Fruit fly (Drosophila melanogaster) whole organism, embryonic: ENCODE data around the gene Gart.

ENCODE experiments used
- Atf3 ChIP-seq: fragments of 200-800 bp; sonication (Bioruptor generic); optimal IDR thresholded peaks from 3 replicates; lab custom pipeline; 2016; ENCODE audit warnings: missing biosample characterization, missing genetic modification characterization
- BtbVII ChIP-seq: fragments of 200-800 bp; sonication (Bioruptor generic); optimal IDR thresholded peaks from 3 replicates; lab custom pipeline; 2017; ENCODE audit warnings: missing biosample characterization, mild to moderate bottlenecking, missing genetic modification characterization
- CG10979 ChIP-seq: fragments of 200-800 bp; sonication (Bioruptor generic); optimal IDR thresholded peaks from 2 replicates; lab custom pipeline; 2018; ENCODE audit warnings: missing biosample characterization, mild to moderate bottlenecking, missing genetic modification characterization, moderate library complexity
- CG11398 ChIP-seq: fragments of 200-800 bp; sonication (Bioruptor generic); optimal IDR thresholded peaks from 2 replicates; lab custom pipeline; 2016; ENCODE audit warnings: missing biosample characterization, missing genetic modification characterization
- CG11695 ChIP-seq: fragments of 200-800 bp; sonication (Bioruptor generic); IDR thresholded peaks from 3 replicates; pipeline ENCODE4 v1.3.6; 2022; ENCODE audit warnings: missing biosample characterization, missing genetic modification characterization
- CG12391 ChIP-seq: fragments of 200-800 bp; sonication (Bioruptor generic); optimal IDR thresholded peaks from 3 replicates; lab custom pipeline; 2018; ENCODE audit warnings: missing biosample characterization, mild to moderate bottlenecking, missing genetic modification characterization, moderate library complexity
- CG13287 ChIP-seq: fragments of 200-800 bp; sonication (Bioruptor generic); IDR thresholded peaks from 2 replicates; pipeline ENCODE4 v1.3.6; 2022; ENCODE audit warnings: missing biosample characterization, missing genetic modification characterization; ENCODE audit not compliant: partially characterized antibody
- CG13775 ChIP-seq: fragments of 200-800 bp; sonication (Bioruptor generic); optimal IDR thresholded peaks from 3 replicates; lab custom pipeline; 2017; ENCODE audit warnings: missing biosample characterization, mild to moderate bottlenecking, missing genetic modification characterization
- CG14710 ChIP-seq: fragments of 200-800 bp; sonication (Bioruptor generic); optimal IDR thresholded peaks from 3 replicates; lab custom pipeline; 2019; ENCODE audit warnings: missing biosample characterization, mild to moderate bottlenecking, missing genetic modification characterization, moderate library complexity
- CG16813 ChIP-seq: fragments of 200-800 bp; sonication (Bioruptor generic); IDR thresholded peaks from 3 replicates; pipeline ENCODE4 v1.3.6; 2022; ENCODE audit warnings: missing biosample characterization, missing genetic modification characterization; ENCODE audit not compliant: partially characterized antibody
- CG17359 ChIP-seq: fragments of 200-800 bp; sonication (Bioruptor generic); optimal IDR thresholded peaks from 3 replicates; lab custom pipeline; 2018; ENCODE audit warnings: missing biosample characterization, mild to moderate bottlenecking, missing genetic modification characterization, moderate library complexity
- CG17385 ChIP-seq: fragments of 200-800 bp; sonication (Bioruptor generic); optimal IDR thresholded peaks from 3 replicates; lab custom pipeline; 2018; ENCODE audit warnings: missing biosample characterization, mild to moderate bottlenecking, missing genetic modification characterization
- CG17912 ChIP-seq: fragments of 200-800 bp; sonication (Bioruptor generic); optimal IDR thresholded peaks from 2 replicates; lab custom pipeline; 2018; ENCODE audit warnings: missing biosample characterization, mild to moderate bottlenecking, missing genetic modification characterization
- CG1832 ChIP-seq: fragments of 200-800 bp; sonication (Bioruptor generic); optimal IDR thresholded peaks from 2 replicates; lab custom pipeline; 2017; ENCODE audit warnings: missing biosample characterization, mild to moderate bottlenecking, missing genetic modification characterization, inconsistent platforms
- CG3163 ChIP-seq: fragments of 200-800 bp; sonication (Bioruptor generic); optimal IDR thresholded peaks from 3 replicates; lab custom pipeline; 2016; ENCODE audit warnings: missing biosample characterization, missing genetic modification characterization
- CG32767 ChIP-seq: fragments of 200-800 bp; sonication (Bioruptor generic); IDR thresholded peaks from 2 replicates; pipeline ENCODE4 v1.3.6; 2022; ENCODE audit warnings: missing biosample characterization, missing genetic modification characterization
- CG3281 ChIP-seq: fragments of 200-800 bp; sonication (Bioruptor generic); optimal IDR thresholded peaks from 3 replicates; lab custom pipeline; 2017; ENCODE audit warnings: missing biosample characterization, mild to moderate bottlenecking, missing genetic modification characterization
- CG34422 ChIP-seq: fragments of 200-800 bp; sonication (Bioruptor generic); IDR thresholded peaks from 3 replicates; pipeline ENCODE4 v1.3.6; 2022; ENCODE audit warnings: missing biosample characterization, missing genetic modification characterization
- CG3995 ChIP-seq: fragments of 200-800 bp; sonication (Bioruptor generic); optimal IDR thresholded peaks from 3 replicates; lab custom pipeline; 2016; ENCODE audit warnings: missing biosample characterization, missing genetic modification characterization
- CG4820 ChIP-seq: fragments of 200-800 bp; sonication (Bioruptor generic); optimal IDR thresholded peaks from 3 replicates; lab custom pipeline; 2016; ENCODE audit warnings: missing biosample characterization, missing genetic modification characterization
- CG7839 ChIP-seq: fragments of 200-800 bp; sonication (Bioruptor generic); optimal IDR thresholded peaks from 3 replicates; lab custom pipeline; 2018; ENCODE audit warnings: missing biosample characterization, mild to moderate bottlenecking, missing genetic modification characterization, moderate library complexity
- CoRest ChIP-seq: fragments of 200-800 bp; sonication (Bioruptor generic); optimal IDR thresholded peaks from 3 replicates; lab custom pipeline; 2018; ENCODE audit warnings: missing biosample characterization, mild to moderate bottlenecking, missing genetic modification characterization, moderate library complexity
- Dek ChIP-seq: fragments of 200-800 bp; sonication (Bioruptor generic); optimal IDR thresholded peaks from 3 replicates; lab custom pipeline; 2019; ENCODE audit warnings: missing biosample characterization, mild to moderate bottlenecking, missing genetic modification characterization, moderate library complexity
- Doc3 ChIP-seq: fragments of 200-800 bp; sonication (Bioruptor generic); IDR thresholded peaks from 3 replicates; pipeline ENCODE4 v1.3.6; 2022; ENCODE audit warnings: missing biosample characterization, missing genetic modification characterization; ENCODE audit not compliant: partially characterized antibody
- Hr3 ChIP-seq: fragments of 200-800 bp; sonication (Bioruptor generic); optimal IDR thresholded peaks from 3 replicates; lab custom pipeline; 2016; ENCODE audit warnings: missing biosample characterization, missing genetic modification characterization
- Hsf ChIP-seq: fragments of 200-800 bp; sonication (Bioruptor generic); optimal IDR thresholded peaks from 3 replicates; lab custom pipeline; 2016; ENCODE audit warnings: missing biosample characterization, missing genetic modification characterization
- MESR4 ChIP-seq: fragments of 200-800 bp; sonication (Bioruptor generic); optimal IDR thresholded peaks from 2 replicates; lab custom pipeline; 2018; ENCODE audit warnings: missing biosample characterization, mild to moderate bottlenecking, missing genetic modification characterization, moderate library complexity
- Opbp ChIP-seq: fragments of 200-800 bp; sonication (Bioruptor generic); IDR thresholded peaks from 3 replicates; pipeline ENCODE4 v1.3.6; 2022; ENCODE audit warnings: missing biosample characterization, missing genetic modification characterization; ENCODE audit not compliant: partially characterized antibody
- Sox100B ChIP-seq: fragments of 200-800 bp; sonication (Bioruptor generic); optimal IDR thresholded peaks from 3 replicates; lab custom pipeline; 2018; ENCODE audit warnings: missing biosample characterization, mild to moderate bottlenecking, missing genetic modification characterization
- bigmax ChIP-seq: fragments of 200-800 bp; sonication (Bioruptor generic); optimal IDR thresholded peaks from 2 replicates; lab custom pipeline; 2018; ENCODE audit warnings: missing biosample characterization, mild to moderate bottlenecking, missing genetic modification characterization
- chif ChIP-seq, 2 experiments: fragments of 200-800 bp; sonication (Bioruptor generic); optimal IDR thresholded peaks; 3 replicates each; lab custom pipeline; 2016; ENCODE audit warnings: missing biosample characterization in 2 of 2, missing genetic modification characterization in 2 of 2
- chm ChIP-seq: fragments of 200-800 bp; sonication (Bioruptor generic); IDR thresholded peaks from 2 replicates; pipeline ENCODE4 v1.3.6; 2022; ENCODE audit warnings: missing biosample characterization, missing genetic modification characterization
- dysf ChIP-seq: fragments of 200-800 bp; sonication (Bioruptor generic); IDR thresholded peaks from 3 replicates; pipeline ENCODE4 v1.3.6; 2022; ENCODE audit warnings: missing biosample characterization, missing genetic modification characterization
- hb ChIP-seq: fragments of 200-800 bp; sonication (Bioruptor generic); IDR thresholded peaks from 3 replicates; pipeline ENCODE4 v1.3.6; 2022; ENCODE audit warnings: missing biosample characterization, missing genetic modification characterization; ENCODE audit not compliant: partially characterized antibody
- her ChIP-seq: fragments of 200-800 bp; sonication (Bioruptor generic); optimal IDR thresholded peaks from 2 replicates; lab custom pipeline; 2016; ENCODE audit warnings: missing biosample characterization, missing genetic modification characterization
- lbe ChIP-seq: fragments of 200-800 bp; sonication (Bioruptor generic); optimal IDR thresholded peaks from 2 replicates; lab custom pipeline; 2016; ENCODE audit warnings: missing biosample characterization, mild to moderate bottlenecking, missing genetic modification characterization
- lola ChIP-seq, 3 experiments: fragments of >200 bp in 2 of 3; fragments of 200-800 bp in 1 of 3; sonication (Bioruptor generic) in 1 of 3; optimal IDR thresholded peaks; 2 replicates each; lab custom pipeline; 2017 to 2019; ENCODE audit warnings: missing biosample characterization in 3 of 3, missing genetic modification characterization in 3 of 3, mild to moderate bottlenecking in 1 of 3, moderate library complexity in 1 of 3
- nerfin-2 ChIP-seq: fragments of 200-800 bp; sonication (Bioruptor generic); IDR thresholded peaks from 2 replicates; pipeline ENCODE4 v1.3.6; 2022; ENCODE audit warnings: missing biosample characterization, missing genetic modification characterization; ENCODE audit not compliant: partially characterized antibody
- p53 ChIP-seq: fragments of 200-800 bp; sonication (Bioruptor generic); optimal IDR thresholded peaks from 2 replicates; lab custom pipeline; 2016; ENCODE audit warnings: missing biosample characterization, missing genetic modification characterization
- pros ChIP-seq: fragments of 200-800 bp; sonication (Bioruptor generic); optimal IDR thresholded peaks from 3 replicates; lab custom pipeline; 2019; ENCODE audit warnings: missing biosample characterization, mild to moderate bottlenecking, missing genetic modification characterization, moderate library complexity
- ranshi ChIP-seq: fragments of 200-800 bp; sonication (Bioruptor generic); IDR thresholded peaks from 2 replicates; pipeline ENCODE4 v1.3.6; 2022; ENCODE audit warnings: missing biosample characterization, missing genetic modification characterization
- ro ChIP-seq: fragments of 200-800 bp; sonication (Bioruptor generic); IDR thresholded peaks from 2 replicates; pipeline ENCODE4 v1.3.6; 2022; ENCODE audit warnings: missing biosample characterization, missing genetic modification characterization
- slbo ChIP-seq: fragments of 200-800 bp; sonication (Bioruptor generic); IDR thresholded peaks from 2 replicates; pipeline ENCODE4 v1.3.6; 2022; ENCODE audit warnings: missing biosample characterization, missing genetic modification characterization
- stc ChIP-seq: fragments of 200-800 bp; sonication (Bioruptor generic); IDR thresholded peaks from 2 replicates; pipeline ENCODE4 v1.3.6; 2022; ENCODE audit warnings: missing biosample characterization, missing genetic modification characterization
- tgo ChIP-seq: fragments of 200-800 bp; sonication (Bioruptor generic); IDR thresholded peaks from 3 replicates; pipeline ENCODE4 v1.3.6; 2022; ENCODE audit warnings: missing biosample characterization, missing genetic modification characterization
- trem ChIP-seq: fragments of 200-800 bp; optimal IDR thresholded peaks from 3 replicates; lab custom pipeline; 2019; ENCODE audit warnings: missing biosample characterization, mild to moderate bottlenecking, missing genetic modification characterization, moderate library complexity
- vfl ChIP-seq: fragments of 200-800 bp; sonication (Bioruptor generic); optimal IDR thresholded peaks from 2 replicates; lab custom pipeline; 2016; ENCODE audit warnings: missing biosample characterization, missing genetic modification characterization
- wek ChIP-seq: fragments of 200-800 bp; sonication (Bioruptor generic); optimal IDR thresholded peaks from 3 replicates; lab custom pipeline; 2018; ENCODE audit warnings: missing biosample characterization, mild to moderate bottlenecking, missing genetic modification characterization, moderate library complexity
- zen ChIP-seq: fragments of 200-800 bp; sonication (Bioruptor generic); optimal IDR thresholded peaks from 3 replicates; lab custom pipeline; 2018; ENCODE audit warnings: missing biosample characterization, mild to moderate bottlenecking, missing genetic modification characterization, moderate library complexity

The Gart gene

DNA sequence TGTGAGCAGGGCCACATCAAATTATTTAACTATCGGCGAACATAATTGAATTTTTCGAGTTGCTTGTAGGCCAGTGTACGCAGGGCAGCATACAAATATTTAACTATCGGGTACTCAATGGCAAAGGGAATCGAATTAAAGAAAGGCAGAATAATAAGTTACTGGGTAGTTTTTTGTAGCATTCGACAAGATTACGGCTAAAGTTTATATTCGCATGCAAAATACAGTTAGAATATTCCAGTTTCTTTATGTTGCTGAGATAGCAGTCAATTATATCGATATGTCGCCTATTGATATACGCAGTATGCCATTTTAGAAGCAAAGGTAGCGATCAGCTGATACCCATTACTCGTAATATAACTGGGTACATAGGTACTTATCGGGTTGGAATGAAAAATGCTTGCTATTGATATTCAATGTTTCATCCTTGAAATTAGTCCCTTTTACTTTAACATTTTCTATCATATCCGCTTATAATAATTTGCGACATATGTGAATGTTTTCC lies 55.6 kb downstream of the Gart start (continued):
- no peak for TF ChIP-seq zen (tag; lab: Kevin White, UChicago)
- peak; percentile 61 for TF ChIP-seq CG7839
- TF ChIP-seq CG32767 (GFP tag; lab: Robert Waterston, UW): 0 out of 2 replicates have a peak, but pooled peaks have one; percentile 33
- 0 out of 2 replicates have a peak, but pooled peaks have one; percentile 18 for TF ChIP-seq chm (GFP tag; lab: Robert Waterston, UW)
- TF ChIP-seq her (GFP tag; lab: Kevin White, UChicago): peak; percentile 66
- peak; percentile 53; the same call in 1 of the 3 replicates for TF ChIP-seq CG11695 (GFP tag; lab: Robert Waterston, UW)
- TF ChIP-seq BtbVII (GFP tag; lab: Kevin White, UChicago): peak; percentile 24
- TF ChIP-seq ranshi (GFP tag; lab: Robert Waterston, UW): peak; percentile 62
- no peak for TF ChIP-seq Sox100B (GFP tag; lab: Kevin White, UChicago)
- TF ChIP-seq CoRest (tag; lab: Kevin White, UChicago): peak; percentile 5
- peak; percentile 29 for TF ChIP-seq trem
- TF ChIP-seq lola (GFP tag; optimal IDR thresholded peaks at IDR 0.05; lab: Kevin White, UChicago): peak in 1 of 3 experiments; percentile 41
- peak; percentile 60 for TF ChIP-seq CG17912
- TF ChIP-seq vfl: peak; percentile 33
- peak; percentile 83 for TF ChIP-seq CG13287
- TF ChIP-seq Hsf (GFP tag; lab: Kevin White, UChicago): peak; percentile 59
- peak; percentile 93 for TF ChIP-seq MESR4 (GFP tag; lab: Kevin White, UChicago)
- peak; percentile 54 for TF ChIP-seq CG13775 (GFP tag; lab: Kevin White, UChicago)
- peak; percentile 53 for TF ChIP-seq CG10979 (tag; lab: Kevin White, UChicago)
- peak in 1 of 2 experiments; percentile 56 for TF ChIP-seq chif (GFP tag; optimal IDR thresholded peaks at IDR 0.05; lab: Kevin White, UChicago)
- no peak for TF ChIP-seq pros
- peak; percentile 76 for TF ChIP-seq Opbp (GFP tag; lab: Robert Waterston, UW)
- no peak for TF ChIP-seq CG14710 (tag; lab: Kevin White, UChicago)
- peak; percentile 23 for TF ChIP-seq Atf3
- peak; percentile 48; the same call in 1 of the 3 replicates for TF ChIP-seq dysf (GFP tag; lab: Robert Waterston, UW)
- TF ChIP-seq p53: peak; percentile 13
- peak; percentile 54 for TF ChIP-seq slbo
- no peak for TF ChIP-seq Dek
- TF ChIP-seq wek (GFP tag; lab: Kevin White, UChicago): peak; percentile 26
- TF ChIP-seq CG4820: peak; percentile 26
- peak; percentile 25; the same call in 2 of the 3 replicates for TF ChIP-seq hb
- no peak for TF ChIP-seq CG17385 (GFP tag; lab: Kevin White, UChicago)
- no peak for TF ChIP-seq Hr3
- TF ChIP-seq CG16813 (GFP tag; lab: Robert Waterston, UW): peak; percentile 5
- TF ChIP-seq CG1832 (GFP tag; lab: Kevin White, UChicago): no peak
- TF ChIP-seq CG3163 (GFP tag; lab: Kevin White, UChicago): peak; percentile 14
- peak; percentile 66; the same call in 1 of the 2 replicates for TF ChIP-seq nerfin-2 (GFP tag; lab: Robert Waterston, UW)
- TF ChIP-seq CG11398 (GFP tag; lab: Kevin White, UChicago): peak; percentile 53
- TF ChIP-seq lbe (GFP tag; lab: Kevin White, UChicago): peak; percentile 4
- peak; percentile 31; the same call in 1 of the 3 replicates for TF ChIP-seq tgo (GFP tag; lab: Robert Waterston, UW)
- no peak; the same call in 2 of the 3 replicates for TF ChIP-seq CG34422 (GFP tag; lab: Robert Waterston, UW)
- TF ChIP-seq bigmax (GFP tag; lab: Kevin White, UChicago): peak; percentile 9
- TF ChIP-seq ro: no peak
- TF ChIP-seq CG3995 (GFP tag; lab: Kevin White, UChicago): no peak
- peak; percentile 18 for TF ChIP-seq CG3281 (GFP tag; lab: Kevin White, UChicago)
- TF ChIP-seq CG17359 (tag; lab: Kevin White, UChicago): peak; percentile 26
- TF ChIP-seq CG12391 (tag; lab: Kevin White, UChicago): peak; percentile 50
- peak; percentile 91 for TF ChIP-seq Doc3 (GFP tag; lab: Robert Waterston, UW)
- no peak for TF ChIP-seq stc (GFP tag; lab: Robert Waterston, UW)
